Worm (Caenorhabditis elegans) whole organism, mixed stage, embryonic: ENCODE measurements around the gene atg-16.2.

Experiments used
- lsy-2 ChIP-seq: fragments of 150-350 bp; optimal IDR thresholded peaks from 2 replicates; lab custom pipeline; 2014; ENCODE audit warnings: missing biosample characterization, missing genetic modification characterization
- nhr-237 ChIP-seq: fragments of 150-350 bp; optimal IDR thresholded peaks from 2 replicates; lab custom pipeline; 2014; ENCODE audit warnings: missing biosample characterization, missing genetic modification characterization

- no peak for TF ChIP-seq nhr-237
- no peak for TF ChIP-seq lsy-2 (tag; lab: Kevin White, UChicago)
Observed at ce11 chrII:6486344-6486743, 33.2 kb upstream of the atg-16.2 start.
